Fruit fly (Drosophila melanogaster) whole organism, embryonic: ENCODE measurements around the gene Girdin.
A peak's percentile ranks its signal among the peaks of the same experiment; 100 is the strongest.

Experiments used
- Atf-2 ChIP-seq: fragments of 200-800 bp; sonication (Bioruptor generic); optimal IDR thresholded peaks from 2 replicates; lab custom pipeline; 2016; ENCODE audit warnings: missing biosample characterization, missing genetic modification characterization
- Bgb ChIP-seq: fragments of 200-800 bp; sonication (Bioruptor generic); IDR thresholded peaks from 2 replicates; pipeline ENCODE4 v1.3.6; 2022; ENCODE audit warnings: missing biosample characterization, missing genetic modification characterization; ENCODE audit not compliant: partially characterized antibody
- CG10366 ChIP-seq: fragments of 200-800 bp; sonication (Bioruptor generic); IDR thresholded peaks from 2 replicates; pipeline ENCODE4 v1.3.6; 2022; ENCODE audit warnings: missing biosample characterization, missing genetic modification characterization
- CG10959 ChIP-seq: fragments of 200-800 bp; sonication (Bioruptor generic); IDR thresholded peaks from 2 replicates; pipeline ENCODE4 v1.3.6; 2022; ENCODE audit warnings: missing biosample characterization, missing genetic modification characterization
- CG14667 ChIP-seq: fragments of 200-800 bp; sonication (Bioruptor generic); IDR thresholded peaks from 2 replicates; pipeline ENCODE4 v1.3.6; 2022; ENCODE audit warnings: missing biosample characterization, missing genetic modification characterization
- CG17802 ChIP-seq: fragments of 200-800 bp; sonication (Bioruptor generic); optimal IDR thresholded peaks from 2 replicates; lab custom pipeline; 2018; ENCODE audit warnings: missing biosample characterization, mild to moderate bottlenecking, missing genetic modification characterization, moderate library complexity
- CG1832 ChIP-seq: fragments of 200-800 bp; sonication (Bioruptor generic); optimal IDR thresholded peaks from 2 replicates; lab custom pipeline; 2017; ENCODE audit warnings: missing biosample characterization, mild to moderate bottlenecking, missing genetic modification characterization, inconsistent platforms
- CG2875 ChIP-seq: fragments of 200-800 bp; sonication (Bioruptor generic); optimal IDR thresholded peaks from 2 replicates; lab custom pipeline; 2017; ENCODE audit warnings: missing biosample characterization, mild to moderate bottlenecking, missing genetic modification characterization, missing genetic modification reagents
- CG31441 ChIP-seq: fragments of 200-800 bp; sonication (Bioruptor generic); IDR thresholded peaks from 2 replicates; pipeline ENCODE4 v1.3.6; 2022; ENCODE audit warnings: missing biosample characterization, missing genetic modification characterization
- CG3281 ChIP-seq: fragments of 200-800 bp; sonication (Bioruptor generic); optimal IDR thresholded peaks from 3 replicates; lab custom pipeline; 2017; ENCODE audit warnings: missing biosample characterization, mild to moderate bottlenecking, missing genetic modification characterization
- CG33557 ChIP-seq: fragments of 200-800 bp; sonication (Bioruptor generic); optimal IDR thresholded peaks from 2 replicates; lab custom pipeline; 2019; ENCODE audit warnings: missing biosample characterization, mild to moderate bottlenecking, missing genetic modification characterization, moderate library complexity
- CG34224 ChIP-seq: fragments of 200-800 bp; sonication (Bioruptor generic); IDR thresholded peaks from 3 replicates; pipeline ENCODE4 v1.3.6; 2022; ENCODE audit warnings: missing biosample characterization, missing genetic modification characterization; ENCODE audit not compliant: partially characterized antibody
- CG43689 ChIP-seq: fragments of 200-800 bp; sonication (Bioruptor generic); IDR thresholded peaks from 2 replicates; pipeline ENCODE4 v1.3.6; 2022; ENCODE audit warnings: missing biosample characterization, missing genetic modification characterization
- CG6683 ChIP-seq: fragments of 200-800 bp; sonication (Bioruptor generic); optimal IDR thresholded peaks from 2 replicates; lab custom pipeline; 2017; ENCODE audit warnings: missing biosample characterization, mild to moderate bottlenecking, missing genetic modification characterization, missing genetic modification reagents
- CG6689 ChIP-seq: fragments of 200-800 bp; sonication (Bioruptor generic); IDR thresholded peaks from 2 replicates; pipeline ENCODE4 v1.3.6; 2022; ENCODE audit warnings: missing biosample characterization, missing genetic modification characterization
- D ChIP-seq, 2 experiments: fragments of 200-800 bp in 1 of 2; fragments of >200 bp in 1 of 2; sonication (Bioruptor generic) in 1 of 2; optimal IDR thresholded peaks; 2 replicates in 1 of 2; 3 replicates in 1 of 2; lab custom pipeline; 2017; ENCODE audit warnings: mild to moderate bottlenecking in 1 of 2, missing biosample characterization in 1 of 2, missing genetic modification characterization in 1 of 2, missing genetic modification reagents in 1 of 2
- Dip2 ChIP-seq: fragments of 200-800 bp; sonication (Bioruptor generic); IDR thresholded peaks from 2 replicates; pipeline ENCODE4 v1.3.6; 2022; ENCODE audit warnings: missing biosample characterization, missing genetic modification characterization
- Neu2 ChIP-seq: fragments of 200-800 bp; sonication (Bioruptor generic); optimal IDR thresholded peaks from 3 replicates; lab custom pipeline; 2016; ENCODE audit warnings: missing biosample characterization, missing genetic modification characterization, borderline replicate concordance
- Nf-YB ChIP-seq: fragments of 200-800 bp; sonication (Bioruptor generic); optimal IDR thresholded peaks from 3 replicates; lab custom pipeline; 2019; ENCODE audit warnings: missing biosample characterization, mild to moderate bottlenecking, missing genetic modification characterization, moderate library complexity
- Oli ChIP-seq: fragments of 200-800 bp; sonication (Bioruptor generic); optimal IDR thresholded peaks from 2 replicates; lab custom pipeline; 2018; ENCODE audit warnings: missing biosample characterization, mild to moderate bottlenecking, missing genetic modification characterization, moderate library complexity
- Poxn ChIP-seq: fragments of 200-800 bp; sonication (Bioruptor generic); IDR thresholded peaks from 2 replicates; pipeline ENCODE4 v1.3.6; 2022; ENCODE audit warnings: missing biosample characterization, missing genetic modification characterization
- Rx ChIP-seq: fragments of 200-800 bp; sonication (Bioruptor generic); IDR thresholded peaks from 2 replicates; pipeline ENCODE4 v1.3.6; 2022; ENCODE audit warnings: missing biosample characterization, missing genetic modification characterization
- Six4 ChIP-seq: fragments of 200-800 bp; sonication (Bioruptor generic); optimal IDR thresholded peaks from 2 replicates; lab custom pipeline; 2016; ENCODE audit warnings: missing biosample characterization, missing genetic modification characterization
- Sox100B ChIP-seq: fragments of 200-800 bp; sonication (Bioruptor generic); optimal IDR thresholded peaks from 3 replicates; lab custom pipeline; 2018; ENCODE audit warnings: missing biosample characterization, mild to moderate bottlenecking, missing genetic modification characterization
- Taf1 ChIP-seq: fragments of 200-800 bp; sonication (Bioruptor generic); IDR thresholded peaks from 2 replicates; pipeline ENCODE4 v1.3.6; 2022; ENCODE audit warnings: missing biosample characterization, missing genetic modification characterization
- amos ChIP-seq: fragments of 200-800 bp; sonication (Bioruptor generic); IDR thresholded peaks from 2 replicates; pipeline ENCODE4 v1.3.6; 2022; ENCODE audit warnings: missing biosample characterization, missing genetic modification characterization; ENCODE audit not compliant: partially characterized antibody
- cato ChIP-seq: fragments of 200-800 bp; sonication (Bioruptor generic); optimal IDR thresholded peaks from 2 replicates; lab custom pipeline; 2016; ENCODE audit warnings: missing biosample characterization, missing genetic modification characterization, borderline replicate concordance
- chinmo ChIP-seq: fragments of 200-800 bp; sonication (Bioruptor generic); IDR thresholded peaks from 4 replicates; pipeline ENCODE4 v1.3.6; 2022; ENCODE audit warnings: missing biosample characterization, missing genetic modification characterization; ENCODE audit not compliant: partially characterized antibody
- crc ChIP-seq: fragments of 200-800 bp; sonication (Bioruptor generic); optimal IDR thresholded peaks from 2 replicates; lab custom pipeline; 2016; ENCODE audit warnings: missing biosample characterization, missing genetic modification characterization
- dimm ChIP-seq: fragments of 200-800 bp; sonication (Bioruptor generic); IDR thresholded peaks from 2 replicates; pipeline ENCODE4 v1.3.6; 2022; ENCODE audit warnings: missing biosample characterization, missing genetic modification characterization
- dmrt11E ChIP-seq: fragments of 200-800 bp; sonication (Bioruptor generic); optimal IDR thresholded peaks from 3 replicates; lab custom pipeline; 2018; ENCODE audit warnings: missing biosample characterization, mild to moderate bottlenecking, missing genetic modification characterization, moderate library complexity
- gce ChIP-seq: fragments of 200-800 bp; sonication (Bioruptor generic); IDR thresholded peaks from 3 replicates; pipeline ENCODE4 v1.3.6; 2022; ENCODE audit warnings: missing biosample characterization, missing genetic modification characterization
- gsb-n ChIP-seq: fragments of 200-800 bp; sonication (Bioruptor generic); optimal IDR thresholded peaks from 3 replicates; lab custom pipeline; 2018; ENCODE audit warnings: missing biosample characterization, mild to moderate bottlenecking, missing genetic modification characterization
- jigr1 ChIP-seq: fragments of 200-800 bp; sonication (Bioruptor generic); IDR thresholded peaks from 3 replicates; pipeline ENCODE4 v1.3.6; 2022; ENCODE audit warnings: missing biosample characterization, missing genetic modification characterization
- kay ChIP-seq: fragments of 200-800 bp; sonication (Bioruptor generic); optimal IDR thresholded peaks from 2 replicates; lab custom pipeline; 2016; ENCODE audit warnings: missing biosample characterization, missing genetic modification characterization
- lab ChIP-seq: fragments of 200-800 bp; sonication (Bioruptor generic); optimal IDR thresholded peaks from 3 replicates; lab custom pipeline; 2017; ENCODE audit warnings: missing biosample characterization, missing genetic modification characterization, mild to moderate bottlenecking, moderate library complexity, missing genetic modification reagents
- lola ChIP-seq, 3 experiments: fragments of >200 bp in 2 of 3; fragments of 200-800 bp in 1 of 3; sonication (Bioruptor generic) in 1 of 3; optimal IDR thresholded peaks; 2 replicates each; lab custom pipeline; 2017 to 2019; ENCODE audit warnings: missing biosample characterization in 3 of 3, missing genetic modification characterization in 3 of 3, mild to moderate bottlenecking in 1 of 3, moderate library complexity in 1 of 3
- nerfin-1 ChIP-seq: fragments of 200-800 bp; sonication (Bioruptor generic); optimal IDR thresholded peaks from 3 replicates; lab custom pipeline; 2019; ENCODE audit warnings: missing biosample characterization, mild to moderate bottlenecking, missing genetic modification characterization, moderate library complexity
- org-1 ChIP-seq: fragments of 200-800 bp; sonication (Bioruptor generic); optimal IDR thresholded peaks from 2 replicates; lab custom pipeline; 2017; ENCODE audit warnings: missing biosample characterization, missing genetic modification characterization
- peb ChIP-seq: fragments of 200-800 bp; sonication (Bioruptor generic); IDR thresholded peaks from 2 replicates; pipeline ENCODE4 v1.3.6; 2022; ENCODE audit warnings: missing biosample characterization, missing genetic modification characterization
- sc ChIP-seq, 3 experiments: fragments of >200 bp in 2 of 3; fragments of 200-800 bp in 1 of 3; sonication (Bioruptor generic) in 1 of 3; optimal IDR thresholded peaks; 2 replicates in 2 of 3; 3 replicates in 1 of 3; lab custom pipeline; 2017; ENCODE audit warnings: mild to moderate bottlenecking in 1 of 3, missing biosample characterization in 1 of 3, missing genetic modification characterization in 1 of 3, missing genetic modification reagents in 1 of 3
- sens ChIP-seq: fragments of 200-800 bp; sonication (Bioruptor generic); peaks from one replicate; lab custom pipeline; 2016; ENCODE audit warnings: missing biosample characterization, missing genetic modification characterization
- sima ChIP-seq: fragments of 200-800 bp; sonication (Bioruptor generic); optimal IDR thresholded peaks from 2 replicates; lab custom pipeline; 2016; ENCODE audit warnings: missing biosample characterization, missing genetic modification characterization
- ssp ChIP-seq: fragments of 200-800 bp; sonication (Bioruptor generic); IDR thresholded peaks from 2 replicates; pipeline ENCODE4 v1.3.6; 2022; ENCODE audit warnings: missing biosample characterization, missing genetic modification characterization
- sug ChIP-seq: fragments of 200-800 bp; optimal IDR thresholded peaks from 2 replicates; lab custom pipeline; 2019; ENCODE audit warnings: missing biosample characterization, mild to moderate bottlenecking, missing genetic modification characterization, moderate library complexity
- unpg ChIP-seq: fragments of 200-800 bp; sonication (Bioruptor generic); optimal IDR thresholded peaks from 3 replicates; lab custom pipeline; 2018; ENCODE audit warnings: missing biosample characterization, mild to moderate bottlenecking, missing genetic modification characterization, moderate library complexity
- usp ChIP-seq: fragments of >200 bp; optimal IDR thresholded peaks from 2 replicates; lab custom pipeline; 2017; ENCODE audit warnings: missing biosample characterization, missing genetic modification characterization
- vnd ChIP-seq: fragments of 200-800 bp; sonication (Bioruptor generic); IDR thresholded peaks from 3 replicates; pipeline ENCODE4 v1.3.6; 2022; ENCODE audit warnings: missing biosample characterization, missing genetic modification characterization; ENCODE audit not compliant: partially characterized antibody
- yki ChIP-seq: fragments of >200 bp; optimal IDR thresholded peaks from 3 replicates; lab custom pipeline; 2018

Gene Girdin

DNA sequence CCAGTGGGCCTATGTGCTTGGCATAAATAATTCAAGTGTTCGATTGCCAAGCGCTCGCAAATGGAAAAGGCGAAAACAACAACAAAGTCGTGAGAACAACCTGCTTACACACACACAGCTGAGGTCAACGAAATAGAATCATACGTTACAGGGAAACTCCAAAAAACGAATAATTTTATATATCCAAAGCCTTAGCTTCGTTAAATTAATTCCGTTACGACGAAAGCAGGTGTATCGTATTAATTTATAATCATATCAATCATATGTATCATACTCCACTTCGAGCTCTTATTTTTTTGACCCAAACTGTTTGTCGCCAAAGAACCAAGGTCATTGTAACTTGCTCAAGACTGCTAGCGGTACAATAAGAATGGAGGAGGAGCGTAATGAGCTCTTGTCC, 744 bp downstream of the Girdin start (continued):
- no peak for TF ChIP-seq yki (lab: Kevin White, UChicago)
- TF ChIP-seq CG34224 (GFP tag; lab: Robert Waterston, UW) = no peak
- peak; percentile 87 for TF ChIP-seq Oli
- peak; percentile 75 for TF ChIP-seq CG14667
- TF ChIP-seq Nf-YB = peak; percentile 69
- peak; percentile 61 for TF ChIP-seq CG10959 (GFP tag; lab: Robert Waterston, UW)
- TF ChIP-seq peb (GFP tag; lab: Robert Waterston, UW) = peak; percentile 70
- TF ChIP-seq jigr1 (GFP tag; lab: Robert Waterston, UW) = peak; percentile 23; the same call in 1 of the 3 replicates
- TF ChIP-seq usp (GFP tag; lab: Kevin White, UChicago) = no peak
- TF ChIP-seq CG31441 (GFP tag; lab: Robert Waterston, UW) = no peak
- TF ChIP-seq CG6683 (GFP tag; lab: Kevin White, UChicago) = peak; percentile 79
- TF ChIP-seq Poxn (GFP tag; lab: Robert Waterston, UW) = peak; percentile 68
- peak; percentile 94 for TF ChIP-seq lab (GFP tag; lab: Kevin White, UChicago)
- peak; percentile 97 for TF ChIP-seq sens (GFP tag; lab: Kevin White, UChicago)
- TF ChIP-seq dmrt11E = peak; percentile 85
- TF ChIP-seq vnd (GFP tag; lab: Robert Waterston, UW) = no peak
- TF ChIP-seq lola (GFP tag; optimal IDR thresholded peaks at IDR 0.05; lab: Kevin White, UChicago) = peak in 1 of 3 experiments; percentile 80
- TF ChIP-seq CG6689 (GFP tag; lab: Robert Waterston, UW) = peak; percentile 91
- TF ChIP-seq Bgb (GFP tag; lab: Robert Waterston, UW) = no peak
- peak; percentile 77 for TF ChIP-seq CG10366
- TF ChIP-seq CG33557 (GFP tag; lab: Kevin White, UChicago) = peak; percentile 62
- TF ChIP-seq CG2875 = peak; percentile 83
- peak; percentile 93 for TF ChIP-seq CG3281 (GFP tag; lab: Kevin White, UChicago)
- peak; percentile 75 for TF ChIP-seq ssp (GFP tag; lab: Robert Waterston, UW)
- peak; percentile 45 for TF ChIP-seq cato
- peak; percentile 74 for TF ChIP-seq kay (GFP tag; lab: Kevin White, UChicago)
- TF ChIP-seq gsb-n (tag; lab: Kevin White, UChicago) = peak; percentile 83
- peak; percentile 70 for TF ChIP-seq Rx (GFP tag; lab: Robert Waterston, UW)
- peak; percentile 82 for TF ChIP-seq Taf1
- TF ChIP-seq org-1 (GFP tag; lab: Kevin White, UChicago) = peak; percentile 83
- TF ChIP-seq Dip2 (GFP tag; lab: Robert Waterston, UW) = no peak
- no peak for TF ChIP-seq amos (GFP tag; lab: Robert Waterston, UW)
- no peak for TF ChIP-seq sug (tag; lab: Kevin White, UChicago)
- TF ChIP-seq CG43689 (GFP tag; lab: Robert Waterston, UW) = no peak
- peak; percentile 52 for TF ChIP-seq nerfin-1
- no peak for TF ChIP-seq Sox100B (GFP tag; lab: Kevin White, UChicago)
- no peak for TF ChIP-seq chinmo (GFP tag; lab: Robert Waterston, UW)
- peak; percentile 85 for TF ChIP-seq gce (GFP tag; lab: Robert Waterston, UW)
- peak; percentile 78 for TF ChIP-seq crc (GFP tag; lab: Kevin White, UChicago)
- TF ChIP-seq CG17802 (tag; lab: Kevin White, UChicago) = peak; percentile 68
- peak; percentile 82 for TF ChIP-seq Six4 (GFP tag; lab: Kevin White, UChicago)
- no peak for TF ChIP-seq Neu2
- no peak for TF ChIP-seq D (optimal IDR thresholded peaks at IDR 0.05; lab: Kevin White, UChicago)
- peak; percentile 82 for TF ChIP-seq D (GFP tag; optimal IDR thresholded peaks at IDR 0.05; lab: Kevin White, UChicago)
- TF ChIP-seq dimm (GFP tag; lab: Robert Waterston, UW) = peak; percentile 43; the same call in 1 of the 2 replicates
- TF ChIP-seq CG1832 (GFP tag; lab: Kevin White, UChicago) = no peak
- TF ChIP-seq sc (optimal IDR thresholded peaks at IDR 0.05; lab: Kevin White, UChicago) = no peak
- TF ChIP-seq sc (GFP tag; optimal IDR thresholded peaks at IDR 0.05; lab: Kevin White, UChicago) = peak; percentile 50
- TF ChIP-seq sima (GFP tag; lab: Kevin White, UChicago) = no peak
- peak; percentile 58 for TF ChIP-seq Atf-2 (GFP tag; lab: Kevin White, UChicago)
- peak; percentile 94 for TF ChIP-seq unpg
